Worm (Caenorhabditis elegans) whole organism, young adult: ENCODE data around the gene Y54G2A.32.

ENCODE experiments used
- B0019.2 ChIP-seq: fragments of 200-800 bp; sonication (Bioruptor generic); conservative IDR thresholded peaks from 2 replicates; pipeline ENCODE4 v1.3.6; 2022; ENCODE audit warnings: missing genetic modification reagents, missing genetic modification characterization, missing compliant biosample characterization
- B0261.1 ChIP-seq: sonication (generic microtip); optimal IDR thresholded peaks from 2 replicates; lab custom pipeline; 2016; ENCODE audit warnings: mild to moderate bottlenecking, missing genetic modification characterization, moderate library complexity, missing compliant biosample characterization
- C06A6.2 ChIP-seq: fragments of 200-800 bp; sonication (Bioruptor generic); conservative IDR thresholded peaks from 2 replicates; pipeline ENCODE4 v1.3.6; 2022; ENCODE audit warnings: missing genetic modification characterization, missing compliant biosample characterization
- C17E4.6 ChIP-seq: fragments of 200-800 bp; sonication (Bioruptor generic); IDR thresholded peaks from 2 replicates; pipeline ENCODE4 v1.3.6; 2022; ENCODE audit warnings: missing genetic modification reagents, missing genetic modification characterization, missing compliant biosample characterization
- F33H1.4 ChIP-seq: fragments of 200-800 bp; sonication (Bioruptor generic); IDR thresholded peaks from 2 replicates; pipeline ENCODE4 v1.3.6; 2022; ENCODE audit warnings: missing genetic modification reagents, missing genetic modification characterization, missing compliant biosample characterization
- F39B2.1 ChIP-seq: fragments of 200-800 bp; sonication (Bioruptor generic); IDR thresholded peaks from 2 replicates; pipeline ENCODE4 v1.3.6; 2022; ENCODE audit warnings: missing genetic modification reagents, missing genetic modification characterization, missing compliant biosample characterization
- F49E8.2 ChIP-seq: sonication (generic microtip); optimal IDR thresholded peaks from 3 replicates; lab custom pipeline; 2017; ENCODE audit warnings: missing genetic modification characterization, mild to moderate bottlenecking, missing compliant biosample characterization, antibody characterized with exemption, moderate library complexity; ENCODE audit not compliant: insufficient read depth
- F52B5.7 ChIP-seq: sonication (generic microtip); optimal IDR thresholded peaks from 2 replicates; lab custom pipeline; 2016; ENCODE audit warnings: mild to moderate bottlenecking, missing genetic modification characterization, missing compliant biosample characterization
- F55B11.4 ChIP-seq: sonication (generic microtip); optimal IDR thresholded peaks from 2 replicates; lab custom pipeline; 2016; ENCODE audit warnings: missing compliant biosample characterization, missing genetic modification characterization, borderline replicate concordance; ENCODE audit not compliant: insufficient read depth
- T07F8.4 ChIP-seq: sonication (generic microtip); optimal IDR thresholded peaks from 2 replicates; lab custom pipeline; 2016; ENCODE audit warnings: mild to moderate bottlenecking, missing genetic modification characterization, moderate library complexity, missing compliant biosample characterization
- Y53G8AR.9 ChIP-seq: fragments of 200-800 bp; sonication (Bioruptor generic); conservative IDR thresholded peaks from 2 replicates; pipeline ENCODE4 v1.3.6; 2022; ENCODE audit warnings: missing genetic modification reagents, missing genetic modification characterization, missing compliant biosample characterization
- Y79H2A.3 ChIP-seq: fragments of 200-800 bp; sonication (Bioruptor generic); conservative IDR thresholded peaks from 2 replicates; pipeline ENCODE4 v1.3.6; 2022; ENCODE audit warnings: missing genetic modification reagents, missing genetic modification characterization, missing compliant biosample characterization
- ZK185.1 ChIP-seq: sonication (generic microtip); optimal IDR thresholded peaks from 2 replicates; lab custom pipeline; 2016; ENCODE audit warnings: mild to moderate bottlenecking, missing genetic modification characterization, missing compliant biosample characterization; ENCODE audit not compliant: poor library complexity, severe bottlenecking
- akir-1 ChIP-seq: fragments of 200-800 bp; sonication (Bioruptor generic); optimal IDR thresholded peaks from 2 replicates; lab custom pipeline; 2018; ENCODE audit warnings: mild to moderate bottlenecking, missing genetic modification characterization, moderate library complexity, missing compliant biosample characterization
- ama-1 ChIP-seq, 3 experiments: fragments of 150-350 bp in 1 of 3; sonication (generic microtip) in 2 of 3; optimal IDR thresholded peaks; 2 replicates each; lab custom pipeline; 2014 to 2018; ENCODE audit warnings: missing biosample characterization in 2 of 3, missing genetic modification characterization in 2 of 3, missing genetic modification reagents in 2 of 3
- aptf-3 ChIP-seq: fragments of 200-800 bp; sonication (Bioruptor generic); IDR thresholded peaks from 2 replicates; pipeline ENCODE4 v1.3.6; 2022; ENCODE audit warnings: missing genetic modification characterization, missing compliant biosample characterization
- athp-1 ChIP-seq: sonication (generic microtip); optimal IDR thresholded peaks from 2 replicates; lab custom pipeline; 2017; ENCODE audit warnings: mild to moderate bottlenecking, missing genetic modification characterization, missing compliant biosample characterization
- cebp-1 ChIP-seq, 2 experiments: fragments of 200-800 bp in 1 of 2; sonication (Bioruptor generic) in 1 of 2; sonication (generic microtip) in 1 of 2; IDR thresholded peaks in 1 of 2; optimal IDR thresholded peaks in 1 of 2; 2 replicates each; pipeline versions ENCODE4 v1.3.6 to Lab custom; 2017 to 2022; ENCODE audit warnings: missing compliant biosample characterization in 2 of 2, missing genetic modification characterization in 2 of 2, mild to moderate bottlenecking in 1 of 2, missing genetic modification reagents in 1 of 2, moderate library complexity in 1 of 2
- cebp-2 ChIP-seq: fragments of 200-800 bp; sonication (Bioruptor generic); IDR thresholded peaks from 2 replicates; pipeline ENCODE4 v1.3.6; 2022; ENCODE audit warnings: missing genetic modification characterization, missing compliant biosample characterization
- ceh-100 ChIP-seq: fragments of 200-800 bp; sonication (Bioruptor generic); IDR thresholded peaks from 2 replicates; pipeline ENCODE4 v1.3.6; 2022; ENCODE audit warnings: missing genetic modification reagents, missing genetic modification characterization, missing compliant biosample characterization
- dpff-1 ChIP-seq: sonication (generic microtip); optimal IDR thresholded peaks from 2 replicates; lab custom pipeline; 2017; ENCODE audit warnings: mild to moderate bottlenecking, missing genetic modification characterization, missing compliant biosample characterization
- efl-1 ChIP-seq: fragments of 150-350 bp; optimal IDR thresholded peaks from 2 replicates; lab custom pipeline; 2014; ENCODE audit warnings: missing biosample characterization, missing genetic modification reagents, missing genetic modification characterization
- egrh-3 ChIP-seq: fragments of 200-800 bp; sonication (Bioruptor generic); IDR thresholded peaks from 2 replicates; pipeline ENCODE4 v1.3.6; 2022; ENCODE audit warnings: missing genetic modification reagents, missing genetic modification characterization, missing compliant biosample characterization
- gei-17 ChIP-seq: fragments of 200-800 bp; sonication (Bioruptor generic); optimal IDR thresholded peaks from 2 replicates; lab custom pipeline; 2018; ENCODE audit warnings: mild to moderate bottlenecking, missing genetic modification characterization, missing compliant biosample characterization
- him-1 ChIP-seq: sonication (generic microtip); optimal IDR thresholded peaks from 2 replicates; lab custom pipeline; 2016; ENCODE audit warnings: missing genotype, missing genetic modification reagents, missing genetic modification characterization, missing compliant biosample characterization
- hmg-1.2 ChIP-seq: fragments of 200-800 bp; sonication (Bioruptor generic); IDR thresholded peaks from 2 replicates; pipeline ENCODE4 v1.3.6; 2022; ENCODE audit warnings: missing genetic modification reagents, missing genetic modification characterization, missing compliant biosample characterization
- hsf-1 ChIP-seq: fragments of 200-800 bp; sonication (Bioruptor generic); IDR thresholded peaks from 2 replicates; pipeline ENCODE4 v1.3.6; 2022; ENCODE audit warnings: missing genetic modification reagents, missing genetic modification characterization, missing compliant biosample characterization
- let-607 ChIP-seq, 2 experiments: fragments of 200-800 bp in 1 of 2; sonication (Bioruptor generic) in 1 of 2; sonication (generic microtip) in 1 of 2; optimal IDR thresholded peaks; 2 replicates each; lab custom pipeline; 2016 to 2018; ENCODE audit warnings: mild to moderate bottlenecking in 2 of 2, missing compliant biosample characterization in 2 of 2, missing genetic modification characterization in 2 of 2, moderate library complexity in 2 of 2, missing genotype in 1 of 2
- lin-26 ChIP-seq: fragments of 200-800 bp; sonication (Bioruptor generic); IDR thresholded peaks from 2 replicates; pipeline ENCODE4 v1.3.6; 2022; ENCODE audit warnings: missing genetic modification reagents, missing genetic modification characterization, missing compliant biosample characterization
- lin-35 ChIP-seq, 3 experiments: fragments of 150-350 bp in 2 of 3; sonication (generic microtip) in 1 of 3; optimal IDR thresholded peaks; 2 replicates each; lab custom pipeline; 2014 to 2018; ENCODE audit warnings: missing biosample characterization in 3 of 3, missing genetic modification characterization in 3 of 3, missing genetic modification reagents in 3 of 3
- lin-54 ChIP-seq: fragments of 200-800 bp; sonication (Bioruptor generic); optimal IDR thresholded peaks from 2 replicates; lab custom pipeline; 2018; ENCODE audit warnings: mild to moderate bottlenecking, missing genetic modification characterization, missing compliant biosample characterization
- lsl-1 ChIP-seq: fragments of 200-800 bp; sonication (Bioruptor generic); optimal IDR thresholded peaks from 2 replicates; lab custom pipeline; 2018; ENCODE audit warnings: mild to moderate bottlenecking, missing genetic modification characterization, moderate library complexity, missing compliant biosample characterization
- lsy-27 ChIP-seq: sonication (generic microtip); optimal IDR thresholded peaks from 2 replicates; lab custom pipeline; 2017; ENCODE audit warnings: missing genetic modification characterization, mild to moderate bottlenecking, missing compliant biosample characterization, antibody characterized with exemption, missing genotype, borderline replicate concordance; ENCODE audit not compliant: insufficient read depth
- madf-10 ChIP-seq: sonication (generic microtip); optimal IDR thresholded peaks from 2 replicates; lab custom pipeline; 2016; ENCODE audit warnings: mild to moderate bottlenecking, missing genetic modification characterization, missing compliant biosample characterization
- madf-3 ChIP-seq: fragments of 200-800 bp; sonication (Bioruptor generic); IDR thresholded peaks from 2 replicates; pipeline ENCODE4 v1.3.6; 2022; ENCODE audit warnings: missing genetic modification reagents, missing genetic modification characterization, missing compliant biosample characterization
- mxl-1 ChIP-seq: sonication (generic microtip); optimal IDR thresholded peaks from 2 replicates; lab custom pipeline; 2016; ENCODE audit warnings: missing genetic modification characterization, missing compliant biosample characterization
- nfyb-1 ChIP-seq: fragments of 200-800 bp; sonication (Bioruptor generic); IDR thresholded peaks from 2 replicates; pipeline ENCODE4 v1.3.6; 2022; ENCODE audit warnings: missing genetic modification reagents, missing genetic modification characterization, missing compliant biosample characterization
- nhr-27 ChIP-seq: fragments of 200-800 bp; sonication (Bioruptor generic); optimal IDR thresholded peaks from 2 replicates; lab custom pipeline; 2018; ENCODE audit warnings: mild to moderate bottlenecking, missing genetic modification characterization, moderate library complexity, missing compliant biosample characterization
- pha-4 ChIP-seq: fragments of 150-350 bp; sonication (generic microtip); optimal IDR thresholded peaks from 2 replicates; lab custom pipeline; 2014; ENCODE audit warnings: missing biosample characterization, missing genetic modification reagents, missing genetic modification characterization
- rec-8 ChIP-seq, 2 experiments: sonication (generic microtip); optimal IDR thresholded peaks; 2 replicates each; lab custom pipeline; 2016; ENCODE audit warnings: mild to moderate bottlenecking in 2 of 2, missing genetic modification characterization in 2 of 2, missing genetic modification reagents in 2 of 2, missing genotype in 2 of 2, missing biosample characterization in 1 of 2, missing compliant biosample characterization in 1 of 2, moderate library complexity in 1 of 2
- repo-1 ChIP-seq: sonication (generic microtip); optimal IDR thresholded peaks from 2 replicates; lab custom pipeline; 2017; ENCODE audit warnings: mild to moderate bottlenecking, missing genetic modification characterization, missing compliant biosample characterization
- somi-1 ChIP-seq: fragments of 200-800 bp; sonication (Bioruptor generic); optimal IDR thresholded peaks from 2 replicates; lab custom pipeline; 2018; ENCODE audit warnings: mild to moderate bottlenecking, missing genetic modification characterization, missing compliant biosample characterization
- unc-62 ChIP-seq: fragments of 150-350 bp; optimal IDR thresholded peaks from 2 replicates; lab custom pipeline; 2014; ENCODE audit warnings: missing biosample characterization, missing genetic modification reagents, missing genetic modification characterization
- zfh-2 ChIP-seq: fragments of 200-800 bp; sonication (Bioruptor generic); conservative IDR thresholded peaks from 2 replicates; pipeline ENCODE4 v1.3.6; 2022; ENCODE audit warnings: missing genetic modification reagents, missing genetic modification characterization, missing compliant biosample characterization
- ztf-26 ChIP-seq: sonication (generic microtip); optimal IDR thresholded peaks from 2 replicates; lab custom pipeline; 2017; ENCODE audit warnings: missing genetic modification characterization, missing compliant biosample characterization
- ztf-28 ChIP-seq: fragments of 200-800 bp; sonication (Bioruptor generic); IDR thresholded peaks from 2 replicates; pipeline ENCODE4 v1.3.6; 2022; ENCODE audit warnings: missing genetic modification reagents, missing genetic modification characterization, missing compliant biosample characterization

Gene Y54G2A.32

DNA sequence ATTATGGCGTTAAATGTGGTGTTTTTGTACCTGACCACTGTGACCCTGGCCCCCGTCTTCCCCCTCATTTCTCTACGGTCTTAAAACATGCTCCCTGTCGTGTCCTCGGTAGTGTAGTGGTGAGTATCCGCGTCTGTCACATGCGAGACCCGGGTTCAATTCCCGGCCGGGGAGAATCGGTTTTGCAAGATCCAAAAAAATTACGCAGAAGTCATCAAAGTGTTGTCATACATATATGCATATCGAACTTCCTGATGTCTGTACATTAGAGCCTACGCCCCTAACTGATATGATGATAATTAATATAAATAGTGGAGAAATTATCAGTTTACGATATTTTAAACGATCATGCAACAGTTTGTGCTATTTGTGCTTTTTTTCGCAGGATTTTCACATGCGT, 1.8 kb downstream of the Y54G2A.32 start, which contains the start of gene Y54G2A.45 (continued):
- TF ChIP-seq C17E4.6 (GFP tag; lab: Robert Waterston, UW) (peak; percentile 48; the same call in 1 of the 2 replicates), nhr-27 (tag; lab: Kevin White, UChicago) (no peak), repo-1 (tag; lab: Kevin White, UChicago) (peak; percentile 88), unc-62 (GFP tag; lab: Kevin White, UChicago) (no peak), efl-1 (GFP tag; lab: Kevin White, UChicago) (peak; percentile 13), somi-1 (GFP tag; lab: Kevin White, UChicago) (no peak), gei-17 (GFP tag; lab: Kevin White, UChicago) (no peak), akir-1 (no peak), F49E8.2 (tag; lab: Kevin White, UChicago) (peak; percentile 79), lsy-27 (tag; lab: Kevin White, UChicago) (peak; percentile 59), hsf-1 (GFP tag; lab: Robert Waterston, UW) (peak; percentile 63; the same call in 1 of the 2 replicates), F33H1.4 (GFP tag; lab: Robert Waterston, UW) (peak; percentile 46), rec-8 (tag; optimal IDR thresholded peaks at IDR 0.05; lab: Kevin White, UChicago) (peak; percentile 62 to 84), madf-3 (GFP tag; lab: Robert Waterston, UW) (no peak), let-607 (tag; optimal IDR thresholded peaks at IDR 0.05; lab: Kevin White, UChicago) (peak; percentile 44 to 65), zfh-2 (GFP tag; lab: Robert Waterston, UW) (peak; percentile 56; the same call in 1 of the 2 replicates), B0261.1 (tag; lab: Kevin White, UChicago) (peak; percentile 92), Y53G8AR.9 (GFP tag; lab: Robert Waterston, UW) (0 out of 2 replicates have a peak, but pooled peaks have one; percentile 38), him-1 (tag; lab: Kevin White, UChicago) (peak; percentile 79), cebp-2 (GFP tag; lab: Robert Waterston, UW) (no peak), dpff-1 (no peak), hmg-1.2 (GFP tag; lab: Robert Waterston, UW) (peak; percentile 64), cebp-1 (GFP tag; IDR thresholded peaks at IDR 0.05; lab: Robert Waterston, UW) (no peak), cebp-1 (tag; optimal IDR thresholded peaks at IDR 0.05; lab: Kevin White, UChicago) (peak; percentile 74), madf-10 (tag; lab: Kevin White, UChicago) (peak; percentile 86), F39B2.1 (GFP tag; lab: Robert Waterston, UW) (no peak), lin-26 (GFP tag; lab: Robert Waterston, UW) (peak; percentile 92), athp-1 (tag; lab: Kevin White, UChicago) (peak; percentile 60), lin-54 (GFP tag; lab: Kevin White, UChicago) (peak; percentile 72), ama-1 (optimal IDR thresholded peaks at IDR 0.05; lab: Kevin White, UChicago) (no peak), ama-1 (GFP tag; optimal IDR thresholded peaks at IDR 0.05; lab: Kevin White, UChicago) (peak in 1 of 2 experiments; percentile 6), Y79H2A.3 (GFP tag; lab: Robert Waterston, UW) (no peak), C06A6.2 (no peak), ceh-100 (GFP tag; lab: Robert Waterston, UW) (peak; percentile 53), mxl-1 (tag; lab: Kevin White, UChicago) (peak; percentile 79), lsl-1 (GFP tag; lab: Kevin White, UChicago) (peak; percentile 59), F52B5.7 (tag; lab: Kevin White, UChicago) (no peak), egrh-3 (GFP tag; lab: Robert Waterston, UW) (peak; percentile 28; the same call in 1 of the 2 replicates), aptf-3 (GFP tag; lab: Robert Waterston, UW) (no peak), pha-4 (no peak), ztf-28 (GFP tag; lab: Robert Waterston, UW) (no peak), nfyb-1 (GFP tag; lab: Robert Waterston, UW) (peak; percentile 78), lin-35 (GFP tag; optimal IDR thresholded peaks at IDR 0.05; lab: Kevin White, UChicago) (peak in 2 of 3 experiments; percentile 35 to 40), ZK185.1 (peak; percentile 83), F55B11.4 (tag; lab: Kevin White, UChicago) (no peak), ztf-26 (tag; lab: Kevin White, UChicago) (peak; percentile 43), T07F8.4 (tag; lab: Kevin White, UChicago) (peak; percentile 76), B0019.2 (GFP tag; lab: Robert Waterston, UW) (peak; percentile 34; the same call in 1 of the 2 replicates)
